Fruit fly (Drosophila melanogaster): Measurements from ENCODE around the gene CG11842.

The CG11842 gene

dm6 chr3R:29067091-29067490, 14.6 kb downstream of the CG11842 start:
- no peak for TF ChIP-seq psq (optimal IDR thresholded peaks at IDR 0.05)
- no peak for TF ChIP-seq ttk (optimal IDR thresholded peaks at IDR 0.05)
- TF ChIP-seq h (optimal IDR thresholded peaks at IDR 0.05), result no peak
- no peak for TF ChIP-seq insv (optimal IDR thresholded peaks at IDR 0.05)
- TF ChIP-seq Sin3A (optimal IDR thresholded peaks at IDR 0.05), result no peak
- TF ChIP-seq Myc (optimal IDR thresholded peaks at IDR 0.05), result no peak

- TF ChIP-seq Myc (optimal IDR thresholded peaks at IDR 0.05) (no peak), h (optimal IDR thresholded peaks at IDR 0.05) (no peak), Sin3A (optimal IDR thresholded peaks at IDR 0.05) (no peak), ttk (optimal IDR thresholded peaks at IDR 0.05) (no peak), insv (optimal IDR thresholded peaks at IDR 0.05) (no peak), psq (optimal IDR thresholded peaks at IDR 0.05) (no peak)
Measured at dm6 chr3R:29068430-29069207, 16.1 kb downstream of the CG11842 start.

- TF ChIP-seq Myc (optimal IDR thresholded peaks at IDR 0.05) (no peak), Sin3A (optimal IDR thresholded peaks at IDR 0.05) (no peak), insv (optimal IDR thresholded peaks at IDR 0.05) (no peak), h (optimal IDR thresholded peaks at IDR 0.05) (no peak), ttk (optimal IDR thresholded peaks at IDR 0.05) (no peak), psq (optimal IDR thresholded peaks at IDR 0.05) (no peak)
Measured at dm6 chr3R:29069208-29070072, 17.0 kb downstream of the CG11842 start.

- TF ChIP-seq Myc (optimal IDR thresholded peaks at IDR 0.05) (no peak), psq (optimal IDR thresholded peaks at IDR 0.05) (no peak), ttk (optimal IDR thresholded peaks at IDR 0.05) (no peak), h (optimal IDR thresholded peaks at IDR 0.05) (no peak), insv (optimal IDR thresholded peaks at IDR 0.05) (no peak), Sin3A (optimal IDR thresholded peaks at IDR 0.05) (no peak)
Measured at dm6 chr3R:29071141-29071540, 18.7 kb downstream of the CG11842 start.

dm6 chr3R:29072834-29073233, 20.4 kb downstream of the CG11842 start:
- no peak for TF ChIP-seq ttk (optimal IDR thresholded peaks at IDR 0.05)
- TF ChIP-seq Sin3A (optimal IDR thresholded peaks at IDR 0.05), result no peak
- no peak for TF ChIP-seq insv (optimal IDR thresholded peaks at IDR 0.05)
- TF ChIP-seq h (optimal IDR thresholded peaks at IDR 0.05), result no peak
- TF ChIP-seq psq (optimal IDR thresholded peaks at IDR 0.05), result no peak
- TF ChIP-seq Myc (optimal IDR thresholded peaks at IDR 0.05), result no peak

dm6 chr3R:29074001-29074609, 21.6 kb downstream of the CG11842 start:
- TF ChIP-seq psq (optimal IDR thresholded peaks at IDR 0.05) (no peak), Sin3A (optimal IDR thresholded peaks at IDR 0.05) (no peak), h (optimal IDR thresholded peaks at IDR 0.05) (no peak), Myc (optimal IDR thresholded peaks at IDR 0.05) (no peak), insv (optimal IDR thresholded peaks at IDR 0.05) (no peak), ttk (optimal IDR thresholded peaks at IDR 0.05) (no peak)

dm6 chr3R:29075631-29076398, 23.3 kb downstream of the CG11842 start:
- no peak for TF ChIP-seq Myc (optimal IDR thresholded peaks at IDR 0.05)
- TF ChIP-seq insv (optimal IDR thresholded peaks at IDR 0.05), result no peak
- no peak for TF ChIP-seq ttk (optimal IDR thresholded peaks at IDR 0.05)
- no peak for TF ChIP-seq Sin3A (optimal IDR thresholded peaks at IDR 0.05)
- no peak for TF ChIP-seq psq (optimal IDR thresholded peaks at IDR 0.05)

dm6 chr3R:29076609-29077008, 24.1 kb downstream of the CG11842 start:
- TF ChIP-seq insv (optimal IDR thresholded peaks at IDR 0.05), result no peak
- TF ChIP-seq Sin3A (optimal IDR thresholded peaks at IDR 0.05), result no peak

dm6 chr3R:29077572-29077971, 25.1 kb downstream of the CG11842 start:
- TF ChIP-seq insv (optimal IDR thresholded peaks at IDR 0.05) (no peak), ttk (optimal IDR thresholded peaks at IDR 0.05) (no peak), h (optimal IDR thresholded peaks at IDR 0.05) (no peak), psq (optimal IDR thresholded peaks at IDR 0.05) (no peak), Myc (optimal IDR thresholded peaks at IDR 0.05) (no peak), Sin3A (optimal IDR thresholded peaks at IDR 0.05) (no peak)

dm6 chr3R:29082034-29082433, 29.6 kb downstream of the CG11842 start:
- TF ChIP-seq Sin3A (optimal IDR thresholded peaks at IDR 0.05) (no peak), insv (optimal IDR thresholded peaks at IDR 0.05) (no peak), Myc (optimal IDR thresholded peaks at IDR 0.05) (no peak), ttk (optimal IDR thresholded peaks at IDR 0.05) (no peak), h (optimal IDR thresholded peaks at IDR 0.05) (no peak), psq (optimal IDR thresholded peaks at IDR 0.05) (no peak)

- TF ChIP-seq ttk (optimal IDR thresholded peaks at IDR 0.05), result no peak
- TF ChIP-seq psq (optimal IDR thresholded peaks at IDR 0.05), result no peak
- TF ChIP-seq Sin3A (optimal IDR thresholded peaks at IDR 0.05), result no peak
- no peak for TF ChIP-seq h (optimal IDR thresholded peaks at IDR 0.05)
- TF ChIP-seq Myc (optimal IDR thresholded peaks at IDR 0.05), result no peak
- no peak for TF ChIP-seq insv (optimal IDR thresholded peaks at IDR 0.05)
Measured at dm6 chr3R:29082511-29083296, 30.2 kb downstream of the CG11842 start.

Measured in Kc167 (cell line).